Worm (Caenorhabditis elegans) whole organism, L4/young adult: ENCODE results near the gene C33B4.5.

Source experiments
- W03F9.2 ChIP-seq: fragments of 150-350 bp; optimal IDR thresholded peaks from 2 replicates; lab custom pipeline; 2014; ENCODE audit warnings: missing biosample characterization, missing genetic modification characterization
- dao-5 ChIP-seq: sonication (generic microtip); optimal IDR thresholded peaks from 2 replicates; lab custom pipeline; 2016; ENCODE audit warnings: missing genotype, missing genetic modification characterization, moderate library complexity, missing compliant biosample characterization
- him-1 ChIP-seq: sonication (generic microtip); optimal IDR thresholded peaks from 2 replicates; lab custom pipeline; 2016; ENCODE audit warnings: missing genotype, missing genetic modification reagents, missing genetic modification characterization, missing compliant biosample characterization

- TF ChIP-seq him-1 (tag; lab: Kevin White, UChicago): no peak
- TF ChIP-seq dao-5 (tag; lab: Kevin White, UChicago): no peak
- no peak for TF ChIP-seq W03F9.2 (tag; lab: Kevin White, UChicago)
These were observed 31.5 kb upstream of the C33B4.5 start, which contains the start of gene clh-2 for ce11 chrII:11351599-11351998.
